Worm (Caenorhabditis elegans) whole organism, late embryonic: Measurements from ENCODE around the gene srr-7.

ENCODE experiments used
- C38D4.7 ChIP-seq: fragments of 200-800 bp; sonication (Bioruptor generic); optimal IDR thresholded peaks from 2 replicates; lab custom pipeline; 2018; ENCODE audit warnings: mild to moderate bottlenecking, missing genetic modification characterization, moderate library complexity, missing compliant biosample characterization
- K02D7.2 ChIP-seq: sonication (generic microtip); optimal IDR thresholded peaks from 2 replicates; lab custom pipeline; 2017; ENCODE audit warnings: mild to moderate bottlenecking, missing genetic modification characterization, missing compliant biosample characterization
- Y22D7AL.16 ChIP-seq: sonication (generic microtip); optimal IDR thresholded peaks from 2 replicates; lab custom pipeline; 2016; ENCODE audit warnings: missing genetic modification characterization, missing compliant biosample characterization
- ahr-1 ChIP-seq: sonication (generic microtip); optimal IDR thresholded peaks from 2 replicates; lab custom pipeline; 2016; ENCODE audit warnings: missing genetic modification characterization, missing compliant biosample characterization
- ama-1 ChIP-seq: fragments of 150-350 bp; optimal IDR thresholded peaks from 2 replicates; lab custom pipeline; 2014
- ceh-14 ChIP-seq: sonication (generic microtip); optimal IDR thresholded peaks from 2 replicates; lab custom pipeline; 2016; ENCODE audit warnings: missing genotype, missing genetic modification characterization, missing compliant biosample characterization
- ceh-18 ChIP-seq: sonication (generic microtip); optimal IDR thresholded peaks from 2 replicates; lab custom pipeline; 2016; ENCODE audit warnings: missing genetic modification characterization, missing compliant biosample characterization
- ceh-19 ChIP-seq: fragments of 200-800 bp; sonication (Bioruptor generic); optimal IDR thresholded peaks from 2 replicates; lab custom pipeline; 2018; ENCODE audit warnings: mild to moderate bottlenecking, missing genetic modification characterization, missing compliant biosample characterization
- ceh-2 ChIP-seq: sonication (generic microtip); optimal IDR thresholded peaks from 2 replicates; lab custom pipeline; 2016; ENCODE audit warnings: missing genotype, missing genetic modification characterization, missing compliant biosample characterization
- ceh-24 ChIP-seq: sonication (generic microtip); optimal IDR thresholded peaks from 2 replicates; lab custom pipeline; 2016; ENCODE audit warnings: mild to moderate bottlenecking, missing genetic modification characterization, missing compliant biosample characterization
- ceh-30 ChIP-seq: fragments of 150-350 bp; optimal IDR thresholded peaks from 2 replicates; lab custom pipeline; 2014; ENCODE audit warnings: missing biosample characterization, missing genetic modification characterization
- ceh-31 ChIP-seq: sonication (generic microtip); optimal IDR thresholded peaks from 2 replicates; lab custom pipeline; 2016; ENCODE audit warnings: missing genetic modification characterization, missing compliant biosample characterization
- ceh-34 ChIP-seq: sonication (generic microtip); optimal IDR thresholded peaks from 2 replicates; lab custom pipeline; 2016; ENCODE audit warnings: mild to moderate bottlenecking, missing genetic modification characterization, missing compliant biosample characterization
- ceh-45 ChIP-seq: fragments of 200-800 bp; sonication (Bioruptor generic); IDR thresholded peaks from 2 replicates; pipeline ENCODE4 v1.3.6; 2022; ENCODE audit warnings: missing genetic modification reagents, missing genetic modification characterization, missing compliant biosample characterization
- ceh-48 ChIP-seq: sonication (generic microtip); optimal IDR thresholded peaks from 2 replicates; lab custom pipeline; 2016; ENCODE audit warnings: missing genetic modification characterization, inconsistent platforms, missing compliant biosample characterization
- ceh-9 ChIP-seq: sonication (generic microtip); optimal IDR thresholded peaks from 2 replicates; lab custom pipeline; 2016; ENCODE audit warnings: mild to moderate bottlenecking, missing genetic modification characterization, inconsistent platforms, missing compliant biosample characterization
- che-1 ChIP-seq: sonication (generic microtip); optimal IDR thresholded peaks from 2 replicates; lab custom pipeline; 2016; ENCODE audit warnings: mild to moderate bottlenecking, missing genetic modification characterization, missing compliant biosample characterization
- ets-4 ChIP-seq: sonication (generic microtip); optimal IDR thresholded peaks from 2 replicates; lab custom pipeline; 2016; ENCODE audit warnings: missing genetic modification characterization, missing compliant biosample characterization
- fax-1 ChIP-seq: sonication (generic microtip); optimal IDR thresholded peaks from 2 replicates; lab custom pipeline; 2016; ENCODE audit warnings: missing genotype, missing genetic modification characterization, missing compliant biosample characterization
- fkh-6 ChIP-seq: sonication (generic microtip); optimal IDR thresholded peaks from 2 replicates; lab custom pipeline; 2016; ENCODE audit warnings: missing genetic modification characterization, missing compliant biosample characterization
- gmeb-2 ChIP-seq: sonication (generic microtip); optimal IDR thresholded peaks from 2 replicates; lab custom pipeline; 2016; ENCODE audit warnings: missing genetic modification characterization, inconsistent platforms, missing compliant biosample characterization
- hlh-13 ChIP-seq: fragments of 200-800 bp; sonication (Bioruptor generic); optimal IDR thresholded peaks from 2 replicates; lab custom pipeline; 2018; ENCODE audit warnings: mild to moderate bottlenecking, missing genetic modification characterization, missing compliant biosample characterization
- hlh-6 ChIP-seq: sonication (generic microtip); optimal IDR thresholded peaks from 2 replicates; lab custom pipeline; 2016; ENCODE audit warnings: missing genotype, missing genetic modification characterization, missing compliant biosample characterization
- hlh-8 ChIP-seq: sonication (generic microtip); optimal IDR thresholded peaks from 2 replicates; lab custom pipeline; 2016; ENCODE audit warnings: missing genotype, missing genetic modification characterization, missing compliant biosample characterization
- madf-2 ChIP-seq: sonication (generic microtip); optimal IDR thresholded peaks from 2 replicates; lab custom pipeline; 2017; ENCODE audit warnings: missing genetic modification characterization, missing compliant biosample characterization
- nfya-1 ChIP-seq: sonication (generic microtip); optimal IDR thresholded peaks from 2 replicates; lab custom pipeline; 2017; ENCODE audit warnings: missing genetic modification characterization, mild to moderate bottlenecking, missing compliant biosample characterization, antibody characterized with exemption, moderate library complexity
- npax-4 ChIP-seq: sonication (generic microtip); optimal IDR thresholded peaks from 2 replicates; lab custom pipeline; 2016; ENCODE audit warnings: missing genetic modification characterization, missing compliant biosample characterization
- odd-2 ChIP-seq: sonication (generic microtip); optimal IDR thresholded peaks from 2 replicates; lab custom pipeline; 2017; ENCODE audit warnings: antibody characterized with exemption, mild to moderate bottlenecking, missing genetic modification characterization, missing compliant biosample characterization
- pag-3 ChIP-seq: sonication (generic microtip); optimal IDR thresholded peaks from 2 replicates; lab custom pipeline; 2016; ENCODE audit warnings: missing compliant biosample characterization, missing genetic modification characterization, borderline replicate concordance
- pax-1 ChIP-seq: fragments of 150-350 bp; optimal IDR thresholded peaks from 2 replicates; lab custom pipeline; 2014; ENCODE audit warnings: missing biosample characterization, missing genetic modification characterization
- pha-2 ChIP-seq: sonication (generic microtip); optimal IDR thresholded peaks from 2 replicates; lab custom pipeline; 2017; ENCODE audit warnings: mild to moderate bottlenecking, missing genetic modification characterization, missing compliant biosample characterization
- pqm-1 ChIP-seq: sonication (generic microtip); optimal IDR thresholded peaks from 2 replicates; lab custom pipeline; 2016; ENCODE audit warnings: missing genetic modification characterization, missing compliant biosample characterization
- pros-1 ChIP-seq: fragments of 150-350 bp; optimal IDR thresholded peaks from 2 replicates; lab custom pipeline; 2014; ENCODE audit warnings: missing biosample characterization, missing genetic modification reagents, missing genetic modification characterization
- sdc-2 ChIP-seq: sonication (generic microtip); optimal IDR thresholded peaks from 2 replicates; lab custom pipeline; 2016; ENCODE audit warnings: missing genotype, missing genetic modification characterization, missing compliant biosample characterization
- syd-9 ChIP-seq: sonication (generic microtip); optimal IDR thresholded peaks from 2 replicates; lab custom pipeline; 2016; ENCODE audit warnings: mild to moderate bottlenecking, missing genetic modification characterization, moderate library complexity, missing compliant biosample characterization
- tbx-2 ChIP-seq: sonication (generic microtip); optimal IDR thresholded peaks from 2 replicates; lab custom pipeline; 2016; ENCODE audit warnings: missing genetic modification characterization, missing compliant biosample characterization
- tbx-7 ChIP-seq: sonication (generic microtip); optimal IDR thresholded peaks from 2 replicates; lab custom pipeline; 2016; ENCODE audit warnings: missing genotype, missing genetic modification characterization, missing compliant biosample characterization
- ttx-3 ChIP-seq: sonication (generic microtip); optimal IDR thresholded peaks from 2 replicates; lab custom pipeline; 2016; ENCODE audit warnings: missing genetic modification reagents, missing genetic modification characterization, missing compliant biosample characterization
- unc-3 ChIP-seq, 2 experiments: fragments of 200-800 bp in 1 of 2; sonication (Bioruptor generic) in 1 of 2; sonication (generic microtip) in 1 of 2; conservative IDR thresholded peaks in 1 of 2; optimal IDR thresholded peaks in 1 of 2; 2 replicates each; pipeline versions ENCODE4 v1.3.6 to Lab custom; 2016 to 2022; ENCODE audit warnings: missing compliant biosample characterization in 2 of 2, missing genetic modification characterization in 2 of 2, missing genetic modification reagents in 1 of 2
- unc-55 ChIP-seq: sonication (generic microtip); optimal IDR thresholded peaks from 2 replicates; lab custom pipeline; 2017; ENCODE audit warnings: missing biosample characterization, missing genetic modification reagents, missing genetic modification characterization
- zip-5 ChIP-seq: sonication (generic microtip); optimal IDR thresholded peaks from 2 replicates; lab custom pipeline; 2016; ENCODE audit warnings: missing genetic modification characterization, missing compliant biosample characterization
- ztf-16 ChIP-seq: sonication (generic microtip); optimal IDR thresholded peaks from 2 replicates; lab custom pipeline; 2017; ENCODE audit warnings: missing genetic modification characterization, missing compliant biosample characterization

Gene srr-7

ce11 chrV:15158691-15159090 lies 30.6 kb downstream of the srr-7 start, which contains the start of gene str-45:
TSS of gene str-45 (plus strand) at chrV:15158991.
- TF ChIP-seq pros-1 (tag; lab: Kevin White, UChicago) (no peak), zip-5 (no peak), ceh-24 (tag; lab: Kevin White, UChicago) (no peak), fkh-6 (tag; lab: Kevin White, UChicago) (no peak), ceh-48 (tag; lab: Kevin White, UChicago) (no peak), npax-4 (tag; lab: Kevin White, UChicago) (no peak), Y22D7AL.16 (tag; lab: Kevin White, UChicago) (no peak), hlh-8 (tag; lab: Kevin White, UChicago) (no peak), pha-2 (tag; lab: Kevin White, UChicago) (no peak), tbx-2 (tag; lab: Kevin White, UChicago) (no peak), ceh-9 (tag; lab: Kevin White, UChicago) (no peak), ceh-45 (no peak), odd-2 (tag; lab: Kevin White, UChicago) (no peak), ceh-18 (tag; lab: Kevin White, UChicago) (no peak), ceh-34 (tag; lab: Kevin White, UChicago) (no peak), ama-1 (no peak), ttx-3 (tag; lab: Kevin White, UChicago) (no peak), tbx-7 (no peak)

ce11 chrV:15162697-15163096 lies 34.6 kb downstream of the srr-7 start, which contains the start of gene srz-11:
TSS of gene srz-11 (plus strand) at chrV:15163082.
- no peak for TF ChIP-seq unc-55 (GFP tag; lab: Kevin White, UChicago)
- no peak for TF ChIP-seq tbx-7
- no peak for TF ChIP-seq gmeb-2 (tag; lab: Kevin White, UChicago)
- no peak for TF ChIP-seq tbx-2 (tag; lab: Kevin White, UChicago)
- TF ChIP-seq syd-9 (tag; lab: Kevin White, UChicago): no peak
- no peak for TF ChIP-seq fkh-6 (tag; lab: Kevin White, UChicago)
- no peak for TF ChIP-seq ztf-16 (tag; lab: Kevin White, UChicago)
- TF ChIP-seq ttx-3 (tag; lab: Kevin White, UChicago): no peak
- no peak for TF ChIP-seq unc-3 (GFP tag; conservative IDR thresholded peaks at IDR 0.05; lab: Robert Waterston, UW)
- TF ChIP-seq unc-3 (tag; optimal IDR thresholded peaks at IDR 0.05; lab: Kevin White, UChicago): no peak
- no peak for TF ChIP-seq che-1
- no peak for TF ChIP-seq ceh-31 (tag; lab: Kevin White, UChicago)
- no peak for TF ChIP-seq ceh-34 (tag; lab: Kevin White, UChicago)
- TF ChIP-seq ahr-1: no peak
- TF ChIP-seq C38D4.7: no peak
- no peak for TF ChIP-seq hlh-6 (tag; lab: Kevin White, UChicago)
- TF ChIP-seq ceh-2 (tag; lab: Kevin White, UChicago): no peak
- TF ChIP-seq, all 69 proteins: peak for 0

ce11 chrV:15175459-15175858 lies 47.4 kb downstream of the srr-7 start, which contains the start of gene clec-47:
TSS of gene clec-47 (plus strand) at chrV:15175759.
- TF ChIP-seq fkh-6 (tag; lab: Kevin White, UChicago) (no peak), pqm-1 (tag; lab: Kevin White, UChicago) (no peak), ceh-14 (no peak), ets-4 (tag; lab: Kevin White, UChicago) (no peak), ceh-19 (no peak), ceh-9 (tag; lab: Kevin White, UChicago) (no peak), odd-2 (tag; lab: Kevin White, UChicago) (no peak), C38D4.7 (no peak), pag-3 (tag; lab: Kevin White, UChicago) (no peak), ztf-16 (tag; lab: Kevin White, UChicago) (no peak), ceh-30 (tag; lab: Kevin White, UChicago) (no peak), nfya-1 (tag; lab: Kevin White, UChicago) (no peak), sdc-2 (tag; lab: Kevin White, UChicago) (no peak), fax-1 (tag; lab: Kevin White, UChicago) (no peak), madf-2 (tag; lab: Kevin White, UChicago) (no peak), pax-1 (tag; lab: Kevin White, UChicago) (no peak), K02D7.2 (tag; lab: Kevin White, UChicago) (no peak), hlh-13 (GFP tag; lab: Kevin White, UChicago) (no peak), pros-1 (tag; lab: Kevin White, UChicago) (no peak)
